Fruit fly (Drosophila melanogaster): Measurements from ENCODE around the gene Diedel2.

dm6 chr3R:29618515-29619157 is 10.4 kb downstream of the Diedel2 start, which contains the start of gene CG1907:
- TF ChIP-seq CG9948 (tag; optimal IDR thresholded peaks at IDR 0.05) (peak; percentile 96), D1 (tag; optimal IDR thresholded peaks at IDR 0.05) (peak; percentile 88), fd96Ca (GFP tag; IDR thresholded peaks at IDR 0.05) (peak; percentile 98), CG14655 (GFP tag; optimal IDR thresholded peaks at IDR 0.05) (peak; percentile 98), CG15710 (tag; optimal IDR thresholded peaks at IDR 0.05) (peak; percentile 97), EcR (GFP tag; optimal IDR thresholded peaks at IDR 0.05) (peak; percentile 58), CG8301 (tag; optimal IDR thresholded peaks at IDR 0.05) (peak; percentile 96)

Measured in whole organism, pupa.